Comparison of ENCODE assay signal across 5 fruit fly cellular contexts in the genomic region with DNA sequence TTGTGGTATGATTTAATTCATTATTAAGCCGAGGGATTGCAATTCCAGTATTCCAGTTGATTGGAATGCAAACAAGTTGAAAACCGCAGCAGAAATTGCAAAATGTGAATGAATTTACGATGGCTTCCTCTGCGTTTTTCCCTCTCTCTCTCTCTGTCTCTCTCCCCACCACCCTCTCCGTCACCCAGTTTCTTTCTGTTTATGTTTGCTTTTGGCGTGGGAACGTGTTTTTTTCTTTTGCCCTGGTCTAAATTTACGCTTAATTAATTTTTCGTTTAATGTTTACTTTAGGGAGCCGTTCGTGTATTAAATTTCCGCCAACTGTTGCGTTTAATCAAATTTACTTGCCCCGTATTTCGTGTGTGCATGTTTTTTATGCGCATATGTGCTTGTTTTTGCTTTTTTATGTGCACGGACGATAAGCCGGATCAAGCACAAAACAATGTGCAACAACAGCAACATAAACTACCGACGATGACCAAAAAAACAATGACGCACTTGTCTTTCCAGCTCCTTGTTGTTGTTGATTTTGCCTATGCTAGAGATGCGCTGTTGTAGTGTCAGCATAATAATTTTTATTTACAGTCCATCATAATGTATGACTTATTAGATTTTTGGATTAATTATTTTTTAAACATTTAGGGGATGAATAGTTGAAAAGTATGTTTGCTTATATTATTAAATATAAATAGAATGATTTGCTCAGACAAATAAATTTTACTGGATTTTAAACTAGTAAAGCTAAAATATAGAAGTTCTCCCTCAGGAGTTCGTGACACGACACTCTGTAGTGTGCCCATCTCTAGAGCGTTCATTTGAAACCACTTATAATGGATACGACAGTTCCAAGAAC.
A peak's percentile ranks its signal among the peaks of the same experiment; 100 is the strongest.
TF ChIP-seq lines count a peak whose summit lies in the region.

No protein-coding gene starts in this region.

TF ChIP-seq in whole organism, adult, 20 proteins besides CTCF, POLR2A, EP300 and RAD21 (continued from another document):
- TF ChIP-seq CG14711 (tag; optimal IDR thresholded peaks at IDR 0.05; lab: Kevin White, UChicago), result peak; percentile 59
- peak; percentile 57 for TF ChIP-seq CG11617 (GFP tag; optimal IDR thresholded peaks at IDR 0.05; lab: Kevin White, UChicago)
- TF ChIP-seq CG1620 (GFP tag; optimal IDR thresholded peaks at IDR 0.05; lab: Kevin White, UChicago), result peak; percentile 25
- TF ChIP-seq CG7045 (GFP tag; optimal IDR thresholded peaks at IDR 0.05; lab: Kevin White, UChicago), result no peak

TF ChIP-seq in whole organism, embryonic, 481 proteins besides CTCF, POLR2A, EP300 and RAD21 (continued from another document and continues in another):
- peak in 1 of 2 experiments; percentile 52 for TF ChIP-seq insv (GFP tag; optimal IDR thresholded peaks at IDR 0.05; lab: Kevin White, UChicago)
- peak; percentile 6; the same call in 1 of the 2 replicates for TF ChIP-seq Awh (GFP tag; IDR thresholded peaks at IDR 0.05; lab: Robert Waterston, UW)
- peak; percentile 93 for TF ChIP-seq row (GFP tag; IDR thresholded peaks at IDR 0.05; lab: Robert Waterston, UW)
- peak; percentile 46 for TF ChIP-seq CG14014 (GFP tag; IDR thresholded peaks at IDR 0.05; lab: Robert Waterston, UW)
- no peak for TF ChIP-seq repo (GFP tag; optimal IDR thresholded peaks at IDR 0.05; lab: Kevin White, UChicago)
- peak; percentile 60 for TF ChIP-seq CG1602 (GFP tag; optimal IDR thresholded peaks at IDR 0.05; lab: Kevin White, UChicago)
- no peak for TF ChIP-seq CG11696 (GFP tag; IDR thresholded peaks at IDR 0.05; lab: Robert Waterston, UW)
- peak; percentile 61; the same call in 1 of the 2 replicates for TF ChIP-seq aop (GFP tag; IDR thresholded peaks at IDR 0.05; lab: Robert Waterston, UW)
- peak; percentile 56 for TF ChIP-seq Hr3 (GFP tag; optimal IDR thresholded peaks at IDR 0.05; lab: Kevin White, UChicago)
- TF ChIP-seq CG43689 (GFP tag; IDR thresholded peaks at IDR 0.05; lab: Robert Waterston, UW), result no peak
- TF ChIP-seq dimm (GFP tag; IDR thresholded peaks at IDR 0.05; lab: Robert Waterston, UW), result 0 out of 2 replicates have a peak, but pooled peaks have one; percentile 37
- TF ChIP-seq sim (GFP tag; IDR thresholded peaks at IDR 0.05; lab: Robert Waterston, UW), result no peak
- TF ChIP-seq CG32772 (GFP tag; IDR thresholded peaks at IDR 0.05; lab: Robert Waterston, UW), result no peak; the same call in 1 of the 2 replicates
- no peak for TF ChIP-seq fru (optimal IDR thresholded peaks at IDR 0.05; lab: Kevin White, UChicago)
- TF ChIP-seq CG11093 (GFP tag; IDR thresholded peaks at IDR 0.05; lab: Robert Waterston, UW), result peak; percentile 64
- peak; percentile 22 for TF ChIP-seq CG8359 (GFP tag; optimal IDR thresholded peaks at IDR 0.05; lab: Kevin White, UChicago; ENCODE audit: borderline replicate concordance)
- TF ChIP-seq gro (GFP tag; optimal IDR thresholded peaks at IDR 0.05; lab: Kevin White, UChicago), result no peak
- TF ChIP-seq CG18599 (GFP tag; optimal IDR thresholded peaks at IDR 0.05; lab: Kevin White, UChicago), result peak; percentile 79
- peak; percentile 60 for TF ChIP-seq fd96Cb (tag; optimal IDR thresholded peaks at IDR 0.05; lab: Kevin White, UChicago)
- TF ChIP-seq dysf (GFP tag; IDR thresholded peaks at IDR 0.05; lab: Robert Waterston, UW), result peak; percentile 55; the same call in 1 of the 3 replicates
- TF ChIP-seq CG10366 (GFP tag; IDR thresholded peaks at IDR 0.05; lab: Robert Waterston, UW), result peak; percentile 72
- no peak for TF ChIP-seq CG1603 (tag; optimal IDR thresholded peaks at IDR 0.05; lab: Kevin White, UChicago)
- TF ChIP-seq CG18764 (GFP tag; optimal IDR thresholded peaks at IDR 0.05; lab: Kevin White, UChicago), result peak; percentile 42
- no peak for TF ChIP-seq CG3163 (GFP tag; optimal IDR thresholded peaks at IDR 0.05; lab: Kevin White, UChicago)
- peak; percentile 46; the same call in 1 of the 2 replicates for TF ChIP-seq tna (GFP tag; IDR thresholded peaks at IDR 0.05; lab: Robert Waterston, UW; ENCODE audit: partially characterized antibody)
- TF ChIP-seq YL-1 (GFP tag; optimal IDR thresholded peaks at IDR 0.05; lab: Kevin White, UChicago), result no peak
- TF ChIP-seq rib (GFP tag; IDR thresholded peaks at IDR 0.05; lab: Robert Waterston, UW), result peak; percentile 25; the same call in 1 of the 2 replicates

TF ChIP-seq in whole organism, prepupa, 60 proteins besides CTCF, POLR2A, EP300 and RAD21 (continued from another document and continues in another):
- TF ChIP-seq eg (GFP tag; IDR thresholded peaks at IDR 0.05; lab: Robert Waterston, UW), result peak; percentile 46; the same call in 2 of the 3 replicates
- peak; percentile 47 for TF ChIP-seq esn (GFP tag; optimal IDR thresholded peaks at IDR 0.05; lab: Kevin White, UChicago)
- peak; percentile 37 for TF ChIP-seq topi (GFP tag; optimal IDR thresholded peaks at IDR 0.05; lab: Kevin White, UChicago)
- TF ChIP-seq net (GFP tag; optimal IDR thresholded peaks at IDR 0.05; lab: Kevin White, UChicago), result peak; percentile 44
- peak; percentile 21 for TF ChIP-seq CG8632 (GFP tag; optimal IDR thresholded peaks at IDR 0.05; lab: Kevin White, UChicago)
- TF ChIP-seq CG8119 (GFP tag; IDR thresholded peaks at IDR 0.05; lab: Robert Waterston, UW), result peak; percentile 72; the same call in 2 of the 3 replicates
- peak; percentile 82 for TF ChIP-seq fkh (GFP tag; optimal IDR thresholded peaks at IDR 0.05; lab: Kevin White, UChicago)
- peak; percentile 24 for TF ChIP-seq CG34406 (GFP tag; optimal IDR thresholded peaks at IDR 0.05; lab: Kevin White, UChicago)
- no peak for TF ChIP-seq CG8319 (GFP tag; optimal IDR thresholded peaks at IDR 0.05; lab: Kevin White, UChicago)
- TF ChIP-seq CG7368 (GFP tag; optimal IDR thresholded peaks at IDR 0.05; lab: Kevin White, UChicago), result peak; percentile 18
- TF ChIP-seq Sox102F (GFP tag; optimal IDR thresholded peaks at IDR 0.05; lab: Kevin White, UChicago), result peak; percentile 49
- peak; percentile 65 for TF ChIP-seq CG15336 (GFP tag; IDR thresholded peaks at IDR 0.05; lab: Robert Waterston, UW)
- TF ChIP-seq Lpt (GFP tag; optimal IDR thresholded peaks at IDR 0.05; lab: Kevin White, UChicago), result peak; percentile 4
- peak; percentile 34 for TF ChIP-seq pdm3 (GFP tag; optimal IDR thresholded peaks at IDR 0.05; lab: Kevin White, UChicago)
- peak; percentile 64 for TF ChIP-seq OdsH (GFP tag; optimal IDR thresholded peaks at IDR 0.05; lab: Kevin White, UChicago)
- TF ChIP-seq Ets21C (GFP tag; optimal IDR thresholded peaks at IDR 0.05; lab: Kevin White, UChicago), result no peak
- TF ChIP-seq fd85E (GFP tag; optimal IDR thresholded peaks at IDR 0.05; lab: Kevin White, UChicago), result peak; percentile 19
- TF ChIP-seq vri (GFP tag; optimal IDR thresholded peaks at IDR 0.05; lab: Kevin White, UChicago), result no peak
- peak; percentile 35 for TF ChIP-seq CG31627 (GFP tag; optimal IDR thresholded peaks at IDR 0.05; lab: Kevin White, UChicago)
- no peak for TF ChIP-seq CG3032 (tag; optimal IDR thresholded peaks at IDR 0.05; lab: Kevin White, UChicago)
- TF ChIP-seq spab (GFP tag; optimal IDR thresholded peaks at IDR 0.05; lab: Kevin White, UChicago), result no peak
- TF ChIP-seq CG4318 (GFP tag; optimal IDR thresholded peaks at IDR 0.05; lab: Kevin White, UChicago), result peak; percentile 25
- peak; percentile 56 for TF ChIP-seq achi (GFP tag; optimal IDR thresholded peaks at IDR 0.05; lab: Kevin White, UChicago)
- peak; percentile 29 for TF ChIP-seq Eip75B (GFP tag; optimal IDR thresholded peaks at IDR 0.05; lab: Kevin White, UChicago)
- TF ChIP-seq Blimp-1 (GFP tag; optimal IDR thresholded peaks at IDR 0.05; lab: Kevin White, UChicago), result no peak
- peak; percentile 22 for TF ChIP-seq CG6854 (GFP tag; optimal IDR thresholded peaks at IDR 0.05; lab: Kevin White, UChicago)
- peak; percentile 12 for TF ChIP-seq CG6276 (GFP tag; optimal IDR thresholded peaks at IDR 0.05; lab: Kevin White, UChicago)
- peak; percentile 31 for TF ChIP-seq Met (GFP tag; optimal IDR thresholded peaks at IDR 0.05; lab: Kevin White, UChicago)
- no peak for TF ChIP-seq CG11902 (GFP tag; optimal IDR thresholded peaks at IDR 0.05; lab: Kevin White, UChicago)
- no peak for TF ChIP-seq Gug (GFP tag; IDR thresholded peaks at IDR 0.05; lab: Robert Waterston, UW)

TF ChIP-seq in whole organism, pupa, 21 proteins besides CTCF, POLR2A, EP300 and RAD21 (continued from another document):
- TF ChIP-seq CG34367 (tag; optimal IDR thresholded peaks at IDR 0.05; lab: Kevin White, UChicago) (peak; percentile 1), CG13204 (GFP tag; optimal IDR thresholded peaks at IDR 0.05; lab: Kevin White, UChicago) (no peak)

TF ChIP-seq in whole organism, wandering third instar larva, 38 proteins besides CTCF, POLR2A, EP300 and RAD21 (continued from another document):
- TF ChIP-seq woc (GFP tag; optimal IDR thresholded peaks at IDR 0.05; lab: Kevin White, UChicago), result peak; percentile 21
- TF ChIP-seq Mio (GFP tag; optimal IDR thresholded peaks at IDR 0.05; lab: Kevin White, UChicago), result no peak
- peak; percentile 28 for TF ChIP-seq Vsx2 (GFP tag; optimal IDR thresholded peaks at IDR 0.05; lab: Kevin White, UChicago; ENCODE audit: partially characterized antibody)
- TF ChIP-seq Rel (GFP tag; optimal IDR thresholded peaks at IDR 0.05; lab: Kevin White, UChicago), result no peak
- no peak for TF ChIP-seq Rel (tag; optimal IDR thresholded peaks at IDR 0.05; lab: Kevin White, UChicago)
- TF ChIP-seq fru (GFP tag; optimal IDR thresholded peaks at IDR 0.05; lab: Kevin White, UChicago), result peak; percentile 41
- TF ChIP-seq CrebA (GFP tag; optimal IDR thresholded peaks at IDR 0.05; lab: Kevin White, UChicago; ENCODE audit: borderline replicate concordance), result no peak
- TF ChIP-seq CG9705 (GFP tag; optimal IDR thresholded peaks at IDR 0.05; lab: Kevin White, UChicago), result no peak
- no peak for TF ChIP-seq Dfd (GFP tag; optimal IDR thresholded peaks at IDR 0.05; lab: Kevin White, UChicago)
- no peak for TF ChIP-seq dl (GFP tag; optimal IDR thresholded peaks at IDR 0.05; lab: Kevin White, UChicago; ENCODE audit: insufficient read depth in 1 of 2, partially characterized antibody in 2 of 2)
- TF ChIP-seq dsf (GFP tag; optimal IDR thresholded peaks at IDR 0.05; lab: Kevin White, UChicago; ENCODE audit: borderline replicate concordance), result no peak
- no peak for TF ChIP-seq tai (GFP tag; optimal IDR thresholded peaks at IDR 0.05; lab: Kevin White, UChicago)
- no peak for TF ChIP-seq Hr78 (GFP tag; optimal IDR thresholded peaks at IDR 0.05; lab: Kevin White, UChicago)
- no peak for TF ChIP-seq Abd-B (GFP tag; optimal IDR thresholded peaks at IDR 0.05; lab: Kevin White, UChicago)
- no peak for TF ChIP-seq Hnf4 (GFP tag; optimal IDR thresholded peaks at IDR 0.05; lab: Kevin White, UChicago)
- no peak for TF ChIP-seq N (GFP tag; optimal IDR thresholded peaks at IDR 0.05; lab: Kevin White, UChicago)
- no peak for TF ChIP-seq Jra (GFP tag; optimal IDR thresholded peaks at IDR 0.05; lab: Kevin White, UChicago)
- TF ChIP-seq lola (GFP tag; optimal IDR thresholded peaks at IDR 0.05; lab: Kevin White, UChicago), result no peak
